Fruit fly (Drosophila melanogaster) whole organism, embryonic: ENCODE results near the gene CG16812.

Source experiments
- Ada2b ChIP-seq: fragments of 200-800 bp; sonication (Bioruptor generic); IDR thresholded peaks from 2 replicates; pipeline ENCODE4 v1.3.6; 2022; ENCODE audit warnings: missing biosample characterization, missing genetic modification characterization
- Bdp1 ChIP-seq: fragments of 200-800 bp; sonication (Bioruptor generic); optimal IDR thresholded peaks from 3 replicates; lab custom pipeline; 2016; ENCODE audit warnings: missing biosample characterization, missing genetic modification characterization
- CG10267 ChIP-seq: fragments of 200-800 bp; sonication (Bioruptor generic); optimal IDR thresholded peaks from 2 replicates; lab custom pipeline; 2018; ENCODE audit warnings: missing biosample characterization, mild to moderate bottlenecking, missing genetic modification characterization, moderate library complexity
- CG10979 ChIP-seq: fragments of 200-800 bp; sonication (Bioruptor generic); optimal IDR thresholded peaks from 2 replicates; lab custom pipeline; 2018; ENCODE audit warnings: missing biosample characterization, mild to moderate bottlenecking, missing genetic modification characterization, moderate library complexity
- CG12219 ChIP-seq: fragments of 200-800 bp; sonication (Bioruptor generic); optimal IDR thresholded peaks from 3 replicates; lab custom pipeline; 2018; ENCODE audit warnings: missing biosample characterization, mild to moderate bottlenecking, missing genetic modification characterization
- CG1233 ChIP-seq: fragments of 200-800 bp; sonication (Bioruptor generic); optimal IDR thresholded peaks from 4 replicates; lab custom pipeline; 2018; ENCODE audit warnings: missing biosample characterization, mild to moderate bottlenecking, missing genetic modification characterization
- CG12942 ChIP-seq: fragments of 200-800 bp; sonication (Bioruptor generic); optimal IDR thresholded peaks from 3 replicates; lab custom pipeline; 2016; ENCODE audit warnings: missing biosample characterization, missing genetic modification characterization
- CG14014 ChIP-seq: fragments of 200-800 bp; sonication (Bioruptor generic); IDR thresholded peaks from 2 replicates; pipeline ENCODE4 v1.3.6; 2022; ENCODE audit warnings: missing biosample characterization, missing genetic modification characterization
- CG15601 ChIP-seq: fragments of 200-800 bp; sonication (Bioruptor generic); optimal IDR thresholded peaks from 3 replicates; lab custom pipeline; 2019; ENCODE audit warnings: missing biosample characterization, mild to moderate bottlenecking, missing genetic modification characterization, moderate library complexity
- CG1603 ChIP-seq: fragments of 200-800 bp; sonication (Bioruptor generic); optimal IDR thresholded peaks from 2 replicates; lab custom pipeline; 2019; ENCODE audit warnings: missing biosample characterization, mild to moderate bottlenecking, missing genetic modification characterization, moderate library complexity
- CG17612 ChIP-seq: fragments of 200-800 bp; sonication (Bioruptor generic); IDR thresholded peaks from 2 replicates; pipeline ENCODE4 v1.3.6; 2022; ENCODE audit warnings: missing biosample characterization, missing genetic modification characterization
- CG18011 ChIP-seq: fragments of 200-800 bp; sonication (Bioruptor generic); optimal IDR thresholded peaks from 2 replicates; lab custom pipeline; 2017; ENCODE audit warnings: missing biosample characterization, missing genetic modification characterization, mild to moderate bottlenecking, moderate library complexity, missing genotype
- CG2712 ChIP-seq: fragments of 200-800 bp; optimal IDR thresholded peaks from 3 replicates; lab custom pipeline; 2019; ENCODE audit warnings: missing biosample characterization, mild to moderate bottlenecking, missing genetic modification characterization, moderate library complexity
- CG3995 ChIP-seq: fragments of 200-800 bp; sonication (Bioruptor generic); optimal IDR thresholded peaks from 3 replicates; lab custom pipeline; 2016; ENCODE audit warnings: missing biosample characterization, missing genetic modification characterization
- CG4404 ChIP-seq: fragments of 200-800 bp; sonication (Bioruptor generic); IDR thresholded peaks from 2 replicates; pipeline ENCODE4 v1.3.6; 2022; ENCODE audit warnings: missing biosample characterization, missing genetic modification characterization
- CG6254 ChIP-seq: fragments of 200-800 bp; sonication (Bioruptor generic); optimal IDR thresholded peaks from 3 replicates; lab custom pipeline; 2017; ENCODE audit warnings: mild to moderate bottlenecking, missing biosample characterization, missing genetic modification reagents, missing genetic modification characterization
- CG7839 ChIP-seq: fragments of 200-800 bp; sonication (Bioruptor generic); optimal IDR thresholded peaks from 3 replicates; lab custom pipeline; 2018; ENCODE audit warnings: missing biosample characterization, mild to moderate bottlenecking, missing genetic modification characterization, moderate library complexity
- CG8765 ChIP-seq: fragments of 200-800 bp; sonication (Bioruptor generic); IDR thresholded peaks from 2 replicates; pipeline ENCODE4 v1.3.6; 2022; ENCODE audit warnings: missing biosample characterization, missing genetic modification characterization
- CG9817 ChIP-seq: fragments of 200-800 bp; sonication (Bioruptor generic); optimal IDR thresholded peaks from 2 replicates; lab custom pipeline; 2018; ENCODE audit warnings: missing biosample characterization, mild to moderate bottlenecking, missing genetic modification characterization, moderate library complexity
- Chrac-16 ChIP-seq: fragments of 200-800 bp; sonication (Bioruptor generic); optimal IDR thresholded peaks from 3 replicates; lab custom pipeline; 2016; ENCODE audit warnings: missing biosample characterization, missing genetic modification characterization
- Drgx ChIP-seq: fragments of 200-800 bp; sonication (Bioruptor generic); IDR thresholded peaks from 2 replicates; pipeline ENCODE4 v1.3.6; 2022; ENCODE audit warnings: missing biosample characterization, missing genetic modification characterization
- GATAe ChIP-seq: fragments of 200-800 bp; sonication (Bioruptor generic); conservative IDR thresholded peaks from 2 replicates; pipeline ENCODE4 v1.3.6; 2022; ENCODE audit warnings: missing biosample characterization, missing genetic modification characterization
- HHEX ChIP-seq: fragments of 200-800 bp; sonication (Bioruptor generic); optimal IDR thresholded peaks from 3 replicates; lab custom pipeline; 2017; ENCODE audit warnings: missing biosample characterization, mild to moderate bottlenecking, missing genetic modification characterization, missing genetic modification reagents
- Hmx ChIP-seq: fragments of 200-800 bp; sonication (Bioruptor generic); optimal IDR thresholded peaks from 2 replicates; lab custom pipeline; 2016; ENCODE audit warnings: missing biosample characterization, missing genetic modification characterization
- Hr78 ChIP-seq, 2 experiments: fragments of 200-800 bp in 1 of 2; fragments of >200 bp in 1 of 2; sonication (Bioruptor generic) in 1 of 2; optimal IDR thresholded peaks; 2 replicates each; lab custom pipeline; 2017 to 2019; ENCODE audit warnings: missing biosample characterization in 2 of 2, missing genetic modification characterization in 2 of 2, mild to moderate bottlenecking in 1 of 2, moderate library complexity in 1 of 2
- Mad ChIP-seq: fragments of 200-800 bp; sonication (Bioruptor generic); optimal IDR thresholded peaks from 2 replicates; lab custom pipeline; 2016; ENCODE audit warnings: missing biosample characterization, missing genetic modification characterization
- PHDP ChIP-seq: fragments of 200-800 bp; sonication (Bioruptor generic); optimal IDR thresholded peaks from 3 replicates; lab custom pipeline; 2018; ENCODE audit warnings: missing biosample characterization, mild to moderate bottlenecking, missing genetic modification characterization, moderate library complexity
- Sox100B ChIP-seq: fragments of 200-800 bp; sonication (Bioruptor generic); optimal IDR thresholded peaks from 3 replicates; lab custom pipeline; 2018; ENCODE audit warnings: missing biosample characterization, mild to moderate bottlenecking, missing genetic modification characterization
- Sox102F ChIP-seq: fragments of 200-800 bp; sonication (Bioruptor generic); optimal IDR thresholded peaks from 2 replicates; lab custom pipeline; 2018; ENCODE audit warnings: missing biosample characterization, mild to moderate bottlenecking, missing genetic modification characterization, moderate library complexity
- Sry-δ ChIP-seq: fragments of 200-800 bp; sonication (Bioruptor generic); optimal IDR thresholded peaks from 2 replicates; lab custom pipeline; 2016; ENCODE audit warnings: missing biosample characterization, missing genetic modification characterization
- ab ChIP-seq: fragments of 200-800 bp; sonication (Bioruptor generic); optimal IDR thresholded peaks from 2 replicates; lab custom pipeline; 2016; ENCODE audit warnings: missing biosample characterization, missing genetic modification characterization
- al ChIP-seq: fragments of 200-800 bp; sonication (Bioruptor generic); IDR thresholded peaks from 2 replicates; pipeline ENCODE4 v1.3.6; 2022; ENCODE audit warnings: missing biosample characterization, missing genetic modification characterization
- bcd ChIP-seq: fragments of 200-800 bp; sonication (Bioruptor generic); optimal IDR thresholded peaks from 2 replicates; lab custom pipeline; 2017; ENCODE audit warnings: missing biosample characterization, mild to moderate bottlenecking, missing genetic modification characterization
- caup ChIP-seq: fragments of 200-800 bp; sonication (Bioruptor generic); optimal IDR thresholded peaks from 3 replicates; lab custom pipeline; 2017; ENCODE audit warnings: missing biosample characterization, mild to moderate bottlenecking, missing genetic modification characterization, moderate library complexity; ENCODE audit not compliant: severe bottlenecking
- fd96Cb ChIP-seq: fragments of 200-800 bp; sonication (Bioruptor generic); optimal IDR thresholded peaks from 2 replicates; lab custom pipeline; 2018; ENCODE audit warnings: missing biosample characterization, mild to moderate bottlenecking, missing genetic modification characterization, moderate library complexity
- gce ChIP-seq: fragments of 200-800 bp; sonication (Bioruptor generic); IDR thresholded peaks from 3 replicates; pipeline ENCODE4 v1.3.6; 2022; ENCODE audit warnings: missing biosample characterization, missing genetic modification characterization
- hb ChIP-seq: fragments of 200-800 bp; sonication (Bioruptor generic); IDR thresholded peaks from 3 replicates; pipeline ENCODE4 v1.3.6; 2022; ENCODE audit warnings: missing biosample characterization, missing genetic modification characterization; ENCODE audit not compliant: partially characterized antibody
- her ChIP-seq: fragments of 200-800 bp; sonication (Bioruptor generic); optimal IDR thresholded peaks from 2 replicates; lab custom pipeline; 2016; ENCODE audit warnings: missing biosample characterization, missing genetic modification characterization
- nmo ChIP-seq: fragments of 200-800 bp; sonication (Bioruptor generic); optimal IDR thresholded peaks from 2 replicates; lab custom pipeline; 2018; ENCODE audit warnings: missing biosample characterization, mild to moderate bottlenecking, missing genetic modification characterization, moderate library complexity
- pfk ChIP-seq: fragments of 200-800 bp; sonication (Bioruptor generic); optimal IDR thresholded peaks from 2 replicates; lab custom pipeline; 2018; ENCODE audit warnings: missing biosample characterization, mild to moderate bottlenecking, missing genetic modification characterization, moderate library complexity
- schlank ChIP-seq: fragments of 200-800 bp; sonication (Bioruptor generic); optimal IDR thresholded peaks from 2 replicates; lab custom pipeline; 2018; ENCODE audit warnings: missing biosample characterization, mild to moderate bottlenecking, missing genetic modification characterization
- scrt ChIP-seq: fragments of 200-800 bp; sonication (Bioruptor generic); optimal IDR thresholded peaks from 2 replicates; lab custom pipeline; 2018; ENCODE audit warnings: missing biosample characterization, mild to moderate bottlenecking, missing genetic modification characterization, moderate library complexity
- sd ChIP-seq: fragments of 200-800 bp; sonication (Bioruptor generic); optimal IDR thresholded peaks from 3 replicates; lab custom pipeline; 2018; ENCODE audit warnings: missing biosample characterization, mild to moderate bottlenecking, missing genetic modification characterization, moderate library complexity
- seq ChIP-seq: fragments of 200-800 bp; sonication (Bioruptor generic); IDR thresholded peaks from 2 replicates; pipeline ENCODE4 v1.3.6; 2022; ENCODE audit warnings: missing biosample characterization, missing genetic modification characterization
- sima ChIP-seq: fragments of 200-800 bp; sonication (Bioruptor generic); optimal IDR thresholded peaks from 2 replicates; lab custom pipeline; 2016; ENCODE audit warnings: missing biosample characterization, missing genetic modification characterization
- trem ChIP-seq: fragments of 200-800 bp; optimal IDR thresholded peaks from 3 replicates; lab custom pipeline; 2019; ENCODE audit warnings: missing biosample characterization, mild to moderate bottlenecking, missing genetic modification characterization, moderate library complexity
- vnd ChIP-seq: fragments of 200-800 bp; sonication (Bioruptor generic); IDR thresholded peaks from 3 replicates; pipeline ENCODE4 v1.3.6; 2022; ENCODE audit warnings: missing biosample characterization, missing genetic modification characterization; ENCODE audit not compliant: partially characterized antibody

The CG16812 gene

DNA sequence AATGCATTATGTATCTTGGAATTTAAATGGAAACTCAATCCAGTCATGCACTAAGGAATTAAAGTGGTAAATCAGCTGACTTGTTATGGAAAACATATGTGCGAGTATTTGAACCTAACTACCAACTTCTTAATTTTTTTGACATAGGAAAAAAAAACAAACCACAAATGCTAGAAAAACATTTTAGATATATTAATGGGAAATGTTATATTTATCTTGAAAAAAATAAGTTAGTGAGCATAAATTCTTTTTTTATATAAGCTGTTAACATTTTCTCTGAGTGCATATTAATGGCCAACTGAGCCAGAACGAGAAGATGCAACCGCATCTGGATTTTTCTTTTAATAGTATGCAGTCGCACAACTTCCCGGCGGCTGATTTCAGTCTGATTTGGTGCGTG lies 28.8 kb downstream of the CG16812 start:
- TF ChIP-seq hb (GFP tag; lab: Robert Waterston, UW) (no peak), CG1233 (GFP tag; lab: Kevin White, UChicago) (no peak), CG3995 (GFP tag; lab: Kevin White, UChicago) (no peak), vnd (GFP tag; lab: Robert Waterston, UW) (no peak), schlank (tag; lab: Kevin White, UChicago) (no peak), PHDP (tag; lab: Kevin White, UChicago) (no peak), GATAe (GFP tag; lab: Robert Waterston, UW) (no peak), CG18011 (GFP tag; lab: Kevin White, UChicago) (no peak), Hr78 (GFP tag; optimal IDR thresholded peaks at IDR 0.05; lab: Kevin White, UChicago) (no peak), CG17612 (GFP tag; lab: Robert Waterston, UW) (no peak)

DNA sequence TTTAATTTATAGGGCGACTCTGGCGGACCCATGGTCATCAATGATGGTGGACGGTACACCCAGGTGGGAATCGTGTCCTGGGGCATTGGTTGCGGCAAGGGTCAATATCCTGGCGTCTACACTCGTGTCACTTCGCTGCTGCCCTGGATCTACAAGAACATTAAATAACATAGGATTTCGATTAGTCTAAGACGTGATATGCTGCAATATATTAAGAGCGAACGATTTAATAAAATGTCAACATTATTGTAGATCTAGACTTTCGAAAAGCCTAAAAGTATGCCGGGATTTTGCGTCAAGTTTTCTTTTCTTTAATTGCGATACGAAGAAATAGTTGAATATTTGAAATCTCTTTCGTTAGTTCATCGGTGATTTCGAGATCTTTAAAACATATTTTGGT lies 34.8 kb downstream of the CG16812 start, which contains the start of gene Naa20B:
TSS of gene Naa20B (plus strand) at position 301 of the 400 bp plus-strand sequence.
- TF ChIP-seq Chrac-16 (no peak), CG8765 (GFP tag; lab: Robert Waterston, UW) (no peak), ab (no peak), Sry-δ (GFP tag; lab: Kevin White, UChicago) (no peak)

DNA sequence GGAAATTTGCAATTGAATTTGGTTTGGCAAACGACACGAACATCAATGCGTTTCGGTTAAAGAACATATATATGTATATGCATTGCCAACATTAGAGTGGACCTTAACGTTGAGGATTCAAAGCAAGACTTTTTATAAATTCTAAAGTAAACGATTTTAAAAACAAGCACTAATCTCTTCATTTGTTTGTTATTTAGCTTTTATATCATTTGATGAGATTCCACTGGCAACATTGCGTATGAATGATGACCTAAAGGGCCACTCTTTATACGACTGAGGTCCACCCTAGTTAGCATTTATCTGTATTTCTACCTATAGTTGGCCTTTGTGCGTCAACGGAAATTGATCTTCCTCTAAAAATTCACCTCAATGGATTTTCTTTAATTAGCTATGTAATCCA lies 36.3 kb downstream of the CG16812 start:
- TF ChIP-seq CG9817 (tag; lab: Kevin White, UChicago) (peak; percentile 14), Hmx (GFP tag; lab: Kevin White, UChicago) (no peak), CG15601 (tag; lab: Kevin White, UChicago) (no peak), Ada2b (GFP tag; lab: Robert Waterston, UW) (peak; percentile 23; the same call in 1 of the 2 replicates), scrt (GFP tag; lab: Kevin White, UChicago) (no peak), CG10979 (tag; lab: Kevin White, UChicago) (no peak), Bdp1 (GFP tag; lab: Kevin White, UChicago) (no peak), HHEX (GFP tag; lab: Kevin White, UChicago) (peak; percentile 30), caup (GFP tag; lab: Kevin White, UChicago) (no peak), Mad (GFP tag; lab: Kevin White, UChicago) (no peak), CG6254 (GFP tag; lab: Kevin White, UChicago) (peak; percentile 3), CG4404 (GFP tag; lab: Robert Waterston, UW) (no peak), fd96Cb (peak; percentile 19), Sox102F (peak; percentile 54), al (GFP tag; lab: Robert Waterston, UW) (peak; percentile 25; the same call in 1 of the 2 replicates), her (no peak), CG12219 (GFP tag; lab: Kevin White, UChicago) (peak; percentile 47), CG12942 (GFP tag; lab: Kevin White, UChicago) (no peak), CG1603 (tag; lab: Kevin White, UChicago) (peak; percentile 32), sd (tag; lab: Kevin White, UChicago) (no peak), CG14014 (0 out of 2 replicates have a peak, but pooled peaks have one; percentile 23), trem (tag; lab: Kevin White, UChicago) (no peak), gce (GFP tag; lab: Robert Waterston, UW) (no peak), pfk (GFP tag; lab: Kevin White, UChicago) (no peak), CG7839 (tag; lab: Kevin White, UChicago) (peak; percentile 48), Sox100B (GFP tag; lab: Kevin White, UChicago) (peak; percentile 8), Drgx (GFP tag; lab: Robert Waterston, UW) (peak; percentile 53; the same call in 1 of the 2 replicates), nmo (peak; percentile 12), seq (GFP tag; lab: Robert Waterston, UW) (0 out of 2 replicates have a peak, but pooled peaks have one; percentile 19), bcd (peak; percentile 1), CG2712 (tag; lab: Kevin White, UChicago) (peak; percentile 50), sima (GFP tag; lab: Kevin White, UChicago) (no peak), CG10267 (tag; lab: Kevin White, UChicago) (no peak)
